Worm (Caenorhabditis elegans) whole organism, L1 larva: ENCODE results near the gene catp-6.

ENCODE experiments used
- elt-3 ChIP-seq, 6 experiments: fragments of 150-350 bp in 1 of 6; sonication (generic microtip); optimal IDR thresholded peaks; 2 replicates each; lab custom pipeline; 2017 to 2018; ENCODE audit warnings: missing biosample characterization in 6 of 6, missing genetic modification characterization in 6 of 6, inconsistent platforms in 1 of 6
- lin-13 ChIP-seq: fragments of 150-350 bp; optimal IDR thresholded peaks from 2 replicates; lab custom pipeline; 2014; ENCODE audit warnings: missing biosample characterization, missing genetic modification reagents, missing genetic modification characterization
- lin-35 ChIP-seq, 2 experiments: fragments of 150-350 bp; optimal IDR thresholded peaks; 2 replicates each; lab custom pipeline; 2014; ENCODE audit warnings: missing biosample characterization in 2 of 2, missing genetic modification characterization in 2 of 2, missing genetic modification reagents in 2 of 2

ce11 chrIV:9852250-9852649, 27.9 kb upstream of the catp-6 start, which contains the start of gene ssq-1:
- TF ChIP-seq lin-13 = no peak
- TF ChIP-seq elt-3 (tag; optimal IDR thresholded peaks at IDR 0.05; lab: Kevin White, UChicago) = no peak
- no peak for TF ChIP-seq lin-35 (GFP tag; optimal IDR thresholded peaks at IDR 0.05; lab: Kevin White, UChicago)
